Worm (Caenorhabditis elegans) whole organism, young adult: ENCODE results near the gene spp-27.
A peak's percentile ranks its signal among the peaks of the same experiment; 100 is the strongest.

ENCODE experiments used
- B0019.2 ChIP-seq: fragments of 200-800 bp; sonication (Bioruptor generic); conservative IDR thresholded peaks from 2 replicates; pipeline ENCODE4 v1.3.6; 2022; ENCODE audit warnings: missing genetic modification reagents, missing genetic modification characterization, missing compliant biosample characterization
- B0035.1 ChIP-seq: sonication (generic microtip); optimal IDR thresholded peaks from 2 replicates; lab custom pipeline; 2016; ENCODE audit warnings: missing genetic modification characterization, mild to moderate bottlenecking, missing compliant biosample characterization, missing genotype, missing genetic modification reagents
- B0336.3 ChIP-seq: fragments of 200-800 bp; sonication (Bioruptor generic); IDR thresholded peaks from 2 replicates; pipeline ENCODE4 v1.3.6; 2022; ENCODE audit warnings: missing genetic modification characterization, missing compliant biosample characterization
- D2030.7 ChIP-seq: fragments of 200-800 bp; sonication (Bioruptor generic); IDR thresholded peaks from 2 replicates; pipeline ENCODE4 v1.3.6; 2022; ENCODE audit warnings: missing genetic modification reagents, missing genetic modification characterization, missing compliant biosample characterization
- F23B12.7 ChIP-seq: sonication (generic microtip); optimal IDR thresholded peaks from 2 replicates; lab custom pipeline; 2017; ENCODE audit warnings: missing genetic modification characterization, mild to moderate bottlenecking, missing compliant biosample characterization, antibody characterized with exemption, moderate library complexity; ENCODE audit not compliant: insufficient read depth
- F33H1.4 ChIP-seq: fragments of 200-800 bp; sonication (Bioruptor generic); IDR thresholded peaks from 2 replicates; pipeline ENCODE4 v1.3.6; 2022; ENCODE audit warnings: missing genetic modification reagents, missing genetic modification characterization, missing compliant biosample characterization
- F37B4.10 ChIP-seq: fragments of 200-800 bp; sonication (Bioruptor generic); IDR thresholded peaks from 2 replicates; pipeline ENCODE4 v1.3.6; 2022; ENCODE audit warnings: missing genetic modification characterization, missing compliant biosample characterization
- F55B11.4 ChIP-seq: sonication (generic microtip); optimal IDR thresholded peaks from 2 replicates; lab custom pipeline; 2016; ENCODE audit warnings: missing compliant biosample characterization, missing genetic modification characterization, borderline replicate concordance; ENCODE audit not compliant: insufficient read depth
- K12H6.12 ChIP-seq: fragments of 200-800 bp; sonication (Bioruptor generic); optimal IDR thresholded peaks from 2 replicates; lab custom pipeline; 2018; ENCODE audit warnings: mild to moderate bottlenecking, missing genetic modification characterization, missing compliant biosample characterization
- T26A5.8 ChIP-seq: sonication (generic microtip); optimal IDR thresholded peaks from 2 replicates; lab custom pipeline; 2016; ENCODE audit warnings: missing genetic modification characterization, missing compliant biosample characterization
- Y95B8A.8 ChIP-seq: fragments of 200-800 bp; sonication (Bioruptor generic); IDR thresholded peaks from 2 replicates; pipeline ENCODE4 v1.3.6; 2022; ENCODE audit warnings: missing genetic modification reagents, missing genetic modification characterization, missing compliant biosample characterization
- ama-1 ChIP-seq, 3 experiments: fragments of 150-350 bp in 1 of 3; sonication (generic microtip) in 2 of 3; optimal IDR thresholded peaks; 2 replicates each; lab custom pipeline; 2014 to 2018; ENCODE audit warnings: missing biosample characterization in 2 of 3, missing genetic modification characterization in 2 of 3, missing genetic modification reagents in 2 of 3
- aptf-3 ChIP-seq: fragments of 200-800 bp; sonication (Bioruptor generic); IDR thresholded peaks from 2 replicates; pipeline ENCODE4 v1.3.6; 2022; ENCODE audit warnings: missing genetic modification characterization, missing compliant biosample characterization
- athp-1 ChIP-seq: sonication (generic microtip); optimal IDR thresholded peaks from 2 replicates; lab custom pipeline; 2017; ENCODE audit warnings: mild to moderate bottlenecking, missing genetic modification characterization, missing compliant biosample characterization
- ccch-3 ChIP-seq: fragments of 200-800 bp; sonication (Bioruptor generic); optimal IDR thresholded peaks from 2 replicates; lab custom pipeline; 2018; ENCODE audit warnings: mild to moderate bottlenecking, missing genetic modification characterization, missing compliant biosample characterization
- cebp-1 ChIP-seq, 2 experiments: fragments of 200-800 bp in 1 of 2; sonication (Bioruptor generic) in 1 of 2; sonication (generic microtip) in 1 of 2; IDR thresholded peaks in 1 of 2; optimal IDR thresholded peaks in 1 of 2; 2 replicates each; pipeline versions ENCODE4 v1.3.6 to Lab custom; 2017 to 2022; ENCODE audit warnings: missing compliant biosample characterization in 2 of 2, missing genetic modification characterization in 2 of 2, mild to moderate bottlenecking in 1 of 2, missing genetic modification reagents in 1 of 2, moderate library complexity in 1 of 2
- ceh-100 ChIP-seq: fragments of 200-800 bp; sonication (Bioruptor generic); IDR thresholded peaks from 2 replicates; pipeline ENCODE4 v1.3.6; 2022; ENCODE audit warnings: missing genetic modification reagents, missing genetic modification characterization, missing compliant biosample characterization
- ceh-79 ChIP-seq: sonication (generic microtip); optimal IDR thresholded peaks from 2 replicates; lab custom pipeline; 2017; ENCODE audit warnings: mild to moderate bottlenecking, missing genetic modification characterization, missing compliant biosample characterization
- ceh-91 ChIP-seq: fragments of 200-800 bp; sonication (Bioruptor generic); IDR thresholded peaks from 2 replicates; pipeline ENCODE4 v1.3.6; 2022; ENCODE audit warnings: missing genetic modification reagents, missing genetic modification characterization, missing compliant biosample characterization
- chd-7 ChIP-seq: sonication (generic microtip); optimal IDR thresholded peaks from 2 replicates; lab custom pipeline; 2016; ENCODE audit warnings: mild to moderate bottlenecking, missing genetic modification characterization, moderate library complexity, missing compliant biosample characterization
- die-1 ChIP-seq: sonication (generic microtip); optimal IDR thresholded peaks from 2 replicates; lab custom pipeline; 2016; ENCODE audit warnings: missing genotype, mild to moderate bottlenecking, missing genetic modification characterization, missing compliant biosample characterization
- egl-44 ChIP-seq: fragments of 200-800 bp; sonication (Bioruptor generic); IDR thresholded peaks from 2 replicates; pipeline ENCODE4 v1.3.6; 2022; ENCODE audit warnings: missing genetic modification reagents, missing genetic modification characterization, missing compliant biosample characterization
- egrh-3 ChIP-seq: fragments of 200-800 bp; sonication (Bioruptor generic); IDR thresholded peaks from 2 replicates; pipeline ENCODE4 v1.3.6; 2022; ENCODE audit warnings: missing genetic modification reagents, missing genetic modification characterization, missing compliant biosample characterization
- ekl-4 ChIP-seq: fragments of 200-800 bp; sonication (Bioruptor generic); IDR thresholded peaks from 2 replicates; pipeline ENCODE4 v1.3.6; 2022; ENCODE audit warnings: missing genetic modification reagents, missing genetic modification characterization, missing compliant biosample characterization
- fkh-3 ChIP-seq: sonication (generic microtip); optimal IDR thresholded peaks from 2 replicates; lab custom pipeline; 2016; ENCODE audit warnings: mild to moderate bottlenecking, missing genetic modification characterization, missing compliant biosample characterization
- hlh-26 ChIP-seq: fragments of 200-800 bp; sonication (Bioruptor generic); conservative IDR thresholded peaks from 2 replicates; pipeline ENCODE4 v1.3.6; 2022; ENCODE audit warnings: missing genetic modification reagents, missing genetic modification characterization, missing compliant biosample characterization
- lag-1 ChIP-seq: fragments of 200-800 bp; sonication (Bioruptor generic); IDR thresholded peaks from 2 replicates; pipeline ENCODE4 v1.3.6; 2022; ENCODE audit warnings: missing genetic modification reagents, missing genetic modification characterization, missing compliant biosample characterization
- let-607 ChIP-seq, 2 experiments: fragments of 200-800 bp in 1 of 2; sonication (Bioruptor generic) in 1 of 2; sonication (generic microtip) in 1 of 2; optimal IDR thresholded peaks; 2 replicates each; lab custom pipeline; 2016 to 2018; ENCODE audit warnings: mild to moderate bottlenecking in 2 of 2, missing compliant biosample characterization in 2 of 2, missing genetic modification characterization in 2 of 2, moderate library complexity in 2 of 2, missing genotype in 1 of 2
- madf-10 ChIP-seq: sonication (generic microtip); optimal IDR thresholded peaks from 2 replicates; lab custom pipeline; 2016; ENCODE audit warnings: mild to moderate bottlenecking, missing genetic modification characterization, missing compliant biosample characterization
- madf-6 ChIP-seq: fragments of 200-800 bp; sonication (Bioruptor generic); IDR thresholded peaks from 2 replicates; pipeline ENCODE4 v1.3.6; 2022; ENCODE audit warnings: missing genetic modification reagents, missing genetic modification characterization, missing compliant biosample characterization
- mcd-1 ChIP-seq: fragments of 200-800 bp; sonication (Bioruptor generic); IDR thresholded peaks from 2 replicates; pipeline ENCODE4 v1.3.6; 2022; ENCODE audit warnings: missing genetic modification reagents, missing genetic modification characterization, missing compliant biosample characterization
- mes-4 ChIP-seq: sonication (generic microtip); optimal IDR thresholded peaks from 2 replicates; lab custom pipeline; 2016; ENCODE audit warnings: missing genotype, missing genetic modification characterization, missing compliant biosample characterization
- mxl-1 ChIP-seq: sonication (generic microtip); optimal IDR thresholded peaks from 2 replicates; lab custom pipeline; 2016; ENCODE audit warnings: missing genetic modification characterization, missing compliant biosample characterization
- nhr-27 ChIP-seq: fragments of 200-800 bp; sonication (Bioruptor generic); optimal IDR thresholded peaks from 2 replicates; lab custom pipeline; 2018; ENCODE audit warnings: mild to moderate bottlenecking, missing genetic modification characterization, moderate library complexity, missing compliant biosample characterization
- nhr-90 ChIP-seq: sonication (generic microtip); optimal IDR thresholded peaks from 2 replicates; lab custom pipeline; 2016; ENCODE audit warnings: missing genotype, mild to moderate bottlenecking, missing genetic modification characterization, missing compliant biosample characterization
- pbrm-1 ChIP-seq: fragments of 200-800 bp; sonication (Bioruptor generic); IDR thresholded peaks from 2 replicates; pipeline ENCODE4 v1.3.6; 2022; ENCODE audit warnings: missing genetic modification reagents, missing genetic modification characterization, missing compliant biosample characterization
- rec-8 ChIP-seq, 2 experiments: sonication (generic microtip); optimal IDR thresholded peaks; 2 replicates each; lab custom pipeline; 2016; ENCODE audit warnings: mild to moderate bottlenecking in 2 of 2, missing genetic modification characterization in 2 of 2, missing genetic modification reagents in 2 of 2, missing genotype in 2 of 2, missing biosample characterization in 1 of 2, missing compliant biosample characterization in 1 of 2, moderate library complexity in 1 of 2
- rpc-1 ChIP-seq, 2 experiments: fragments of 150-350 bp in 1 of 2; sonication (generic microtip) in 1 of 2; optimal IDR thresholded peaks; 2 replicates each; lab custom pipeline; 2014 to 2018; ENCODE audit warnings: missing biosample characterization in 1 of 2, missing genetic modification characterization in 1 of 2, missing genetic modification reagents in 1 of 2, missing genotype in 1 of 2
- snpc-1.3 ChIP-seq: sonication (generic microtip); optimal IDR thresholded peaks from 2 replicates; lab custom pipeline; 2017; ENCODE audit warnings: missing genetic modification characterization, mild to moderate bottlenecking, missing compliant biosample characterization, antibody characterized with exemption, moderate library complexity, missing genotype, missing genetic modification reagents; ENCODE audit not compliant: insufficient read depth
- snpc-3.4 ChIP-seq: sonication (generic microtip); optimal IDR thresholded peaks from 2 replicates; lab custom pipeline; 2017; ENCODE audit warnings: missing genetic modification characterization, mild to moderate bottlenecking, missing compliant biosample characterization, antibody characterized with exemption, moderate library complexity, missing genotype, missing genetic modification reagents
- somi-1 ChIP-seq: fragments of 200-800 bp; sonication (Bioruptor generic); optimal IDR thresholded peaks from 2 replicates; lab custom pipeline; 2018; ENCODE audit warnings: mild to moderate bottlenecking, missing genetic modification characterization, missing compliant biosample characterization
- sptf-2 ChIP-seq: fragments of 200-800 bp; sonication (Bioruptor generic); optimal IDR thresholded peaks from 2 replicates; lab custom pipeline; 2018; ENCODE audit warnings: mild to moderate bottlenecking, missing genetic modification characterization, missing compliant biosample characterization
- tlf-1 ChIP-seq: fragments of 200-800 bp; sonication (Bioruptor generic); optimal IDR thresholded peaks from 2 replicates; lab custom pipeline; 2018; ENCODE audit warnings: mild to moderate bottlenecking, missing genetic modification characterization, missing compliant biosample characterization
- unc-130 ChIP-seq: sonication (generic microtip); optimal IDR thresholded peaks from 2 replicates; lab custom pipeline; 2016; ENCODE audit warnings: missing genetic modification reagents, missing genetic modification characterization, missing compliant biosample characterization
- xnd-1 ChIP-seq: sonication (generic microtip); optimal IDR thresholded peaks from 2 replicates; lab custom pipeline; 2016; ENCODE audit warnings: missing genotype, missing genetic modification reagents, missing genetic modification characterization, missing compliant biosample characterization
- ztf-18 ChIP-seq: sonication (generic microtip); optimal IDR thresholded peaks from 2 replicates; lab custom pipeline; 2016; ENCODE audit warnings: missing genotype, mild to moderate bottlenecking, missing genetic modification characterization, missing compliant biosample characterization

Gene spp-27

ce11 chrV:6559585-6559984 is 2.6 kb upstream of the spp-27 start:
- TF ChIP-seq B0019.2 (GFP tag; lab: Robert Waterston, UW) (peak; percentile 25; the same call in 1 of the 2 replicates), rec-8 (tag; optimal IDR thresholded peaks at IDR 0.05; lab: Kevin White, UChicago) (peak; percentile 69 to 81), tlf-1 (GFP tag; lab: Kevin White, UChicago) (no peak), ceh-79 (tag; lab: Kevin White, UChicago) (peak; percentile 48), die-1 (peak; percentile 89), nhr-27 (tag; lab: Kevin White, UChicago) (no peak), pbrm-1 (GFP tag; lab: Robert Waterston, UW) (no peak), mcd-1 (GFP tag; lab: Robert Waterston, UW) (no peak), ceh-100 (GFP tag; lab: Robert Waterston, UW) (peak; percentile 49; the same call in 1 of the 2 replicates), chd-7 (tag; lab: Kevin White, UChicago) (peak; percentile 61), xnd-1 (peak; percentile 1), snpc-3.4 (tag; lab: Kevin White, UChicago) (peak; percentile 40), F23B12.7 (tag; lab: Kevin White, UChicago) (peak; percentile 57), B0035.1 (tag; lab: Kevin White, UChicago) (peak; percentile 31), ztf-18 (tag; lab: Kevin White, UChicago) (peak; percentile 67), D2030.7 (GFP tag; lab: Robert Waterston, UW) (peak; percentile 69; the same call in 1 of the 2 replicates), athp-1 (tag; lab: Kevin White, UChicago) (peak; percentile 74), fkh-3 (tag; lab: Kevin White, UChicago) (peak; percentile 70), let-607 (tag; optimal IDR thresholded peaks at IDR 0.05; lab: Kevin White, UChicago) (peak; percentile 10 to 16), mes-4 (tag; lab: Kevin White, UChicago) (peak; percentile 39), T26A5.8 (tag; lab: Kevin White, UChicago) (peak; percentile 45), madf-6 (GFP tag; lab: Robert Waterston, UW) (no peak; the same call in 1 of the 2 replicates), F33H1.4 (GFP tag; lab: Robert Waterston, UW) (peak; percentile 43; the same call in 1 of the 2 replicates), ekl-4 (peak; percentile 64), rpc-1 (optimal IDR thresholded peaks at IDR 0.05; lab: Kevin White, UChicago) (peak; percentile 86), rpc-1 (tag; optimal IDR thresholded peaks at IDR 0.05; lab: Kevin White, UChicago) (peak; percentile 92), lag-1 (GFP tag; lab: Robert Waterston, UW) (no peak), unc-130 (GFP tag; lab: Kevin White, UChicago) (peak; percentile 22), egrh-3 (GFP tag; lab: Robert Waterston, UW) (no peak), F37B4.10 (GFP tag; lab: Robert Waterston, UW) (0 out of 2 replicates have a peak, but pooled peaks have one; percentile 69), Y95B8A.8 (0 out of 2 replicates have a peak, but pooled peaks have one; percentile 37), mxl-1 (tag; lab: Kevin White, UChicago) (peak; percentile 52), sptf-2 (GFP tag; lab: Kevin White, UChicago) (peak; percentile 90), F55B11.4 (no peak), K12H6.12 (no peak), aptf-3 (GFP tag; lab: Robert Waterston, UW) (no peak; the same call in 1 of the 2 replicates), somi-1 (peak; percentile 49), cebp-1 (GFP tag; IDR thresholded peaks at IDR 0.05; lab: Robert Waterston, UW) (0 out of 2 replicates have a peak, but pooled peaks have one; percentile 45), cebp-1 (tag; optimal IDR thresholded peaks at IDR 0.05; lab: Kevin White, UChicago) (no peak), ama-1 (optimal IDR thresholded peaks at IDR 0.05; lab: Kevin White, UChicago) (no peak), ama-1 (GFP tag; optimal IDR thresholded peaks at IDR 0.05; lab: Kevin White, UChicago) (peak; percentile 56 to 87), egl-44 (GFP tag; lab: Robert Waterston, UW) (peak; percentile 85), snpc-1.3 (peak; percentile 73), nhr-90 (tag; lab: Kevin White, UChicago) (peak; percentile 89), ccch-3 (GFP tag; lab: Kevin White, UChicago) (no peak), B0336.3 (GFP tag; lab: Robert Waterston, UW) (no peak), ceh-91 (GFP tag; lab: Robert Waterston, UW) (no peak), hlh-26 (GFP tag; lab: Robert Waterston, UW) (no peak), madf-10 (tag; lab: Kevin White, UChicago) (peak; percentile 55)
